Worm (Caenorhabditis elegans): ENCODE measurements around the gene cope-1.

Gene cope-1

DNA sequence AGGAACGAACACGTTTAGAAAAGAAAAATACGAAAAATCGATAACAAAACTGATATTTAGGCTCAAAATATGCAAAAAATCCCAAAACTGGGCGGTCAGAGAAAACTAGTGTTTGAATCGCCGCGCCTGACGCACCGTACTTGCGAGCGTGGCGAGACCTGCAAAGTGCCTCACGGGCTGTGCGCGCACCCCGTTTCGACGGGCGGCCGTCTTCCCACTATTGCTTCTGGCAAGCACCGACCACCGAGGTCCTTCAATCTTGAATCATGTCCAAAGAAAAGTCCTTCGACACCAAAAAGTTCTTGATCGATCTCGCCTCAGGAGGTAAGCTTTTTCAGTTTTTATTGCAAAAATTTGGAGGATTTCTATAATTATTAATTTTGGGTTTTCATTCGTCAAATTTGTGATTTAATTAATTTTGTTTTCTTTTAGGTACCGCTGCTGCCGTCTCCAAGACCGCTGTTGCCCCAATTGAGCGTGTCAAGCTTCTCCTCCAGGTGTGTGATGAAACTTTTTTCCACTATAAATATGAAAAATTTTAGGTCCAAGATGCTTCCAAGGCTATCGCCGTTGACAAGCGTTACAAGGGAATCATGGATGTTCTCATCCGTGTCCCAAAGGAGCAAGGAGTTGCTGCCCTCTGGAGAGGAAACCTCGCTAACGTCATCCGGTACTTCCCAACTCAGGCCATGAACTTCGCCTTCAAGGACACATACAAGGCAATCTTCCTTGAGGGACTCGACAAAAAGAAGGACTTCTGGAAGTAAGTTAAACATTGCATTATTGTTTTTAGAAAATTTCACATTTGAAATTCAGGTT is 37.1 kb downstream of the cope-1 start, which contains the start of gene ant-1.1:
Gene ant-1.1, plus strand, starts transcription at position 199 of the 819 bp plus-strand sequence.
- TF ChIP-seq pros-1 (tag; optimal IDR thresholded peaks at IDR 0.05) (peak; percentile 50), ceh-18 (tag; optimal IDR thresholded peaks at IDR 0.05) (peak; percentile 82), elt-2 (tag; optimal IDR thresholded peaks at IDR 0.05) (peak; percentile 53), dmd-4 (tag; optimal IDR thresholded peaks at IDR 0.05; ENCODE audit: borderline replicate concordance) (no peak), ceh-19 (GFP tag; optimal IDR thresholded peaks at IDR 0.05) (peak; percentile 42), ztf-16 (tag; optimal IDR thresholded peaks at IDR 0.05) (peak; percentile 31), ceh-34 (tag; optimal IDR thresholded peaks at IDR 0.05) (peak; percentile 87), ceh-30 (tag; optimal IDR thresholded peaks at IDR 0.05) (no peak), npax-4 (tag; optimal IDR thresholded peaks at IDR 0.05) (no peak), dve-1 (tag; optimal IDR thresholded peaks at IDR 0.05) (peak; percentile 45), sox-4 (tag; optimal IDR thresholded peaks at IDR 0.05) (no peak), pag-3 (tag; optimal IDR thresholded peaks at IDR 0.05; ENCODE audit: borderline replicate concordance) (no peak), lim-6 (tag; optimal IDR thresholded peaks at IDR 0.05) (no peak), pha-4 (tag; optimal IDR thresholded peaks at IDR 0.05) (no peak), syd-9 (tag; optimal IDR thresholded peaks at IDR 0.05) (no peak), fkh-6 (tag; optimal IDR thresholded peaks at IDR 0.05) (no peak), nhr-232 (tag; optimal IDR thresholded peaks at IDR 0.05) (no peak), rnt-1 (tag; optimal IDR thresholded peaks at IDR 0.05) (peak; percentile 59), pha-2 (tag; optimal IDR thresholded peaks at IDR 0.05) (peak; percentile 18), K09A11.1 (tag; optimal IDR thresholded peaks at IDR 0.05; ENCODE audit: insufficient read depth) (no peak), ceh-31 (tag; optimal IDR thresholded peaks at IDR 0.05) (peak; percentile 83), hlh-8 (tag; optimal IDR thresholded peaks at IDR 0.05) (no peak), ceh-48 (tag; optimal IDR thresholded peaks at IDR 0.05) (peak; percentile 29), ceh-14 (tag; optimal IDR thresholded peaks at IDR 0.05) (peak; percentile 56), unc-42 (tag; optimal IDR thresholded peaks at IDR 0.05) (peak; percentile 77), tbx-2 (tag; optimal IDR thresholded peaks at IDR 0.05) (peak; percentile 75), fax-1 (tag; optimal IDR thresholded peaks at IDR 0.05) (peak; percentile 12), unc-3 (GFP tag; conservative IDR thresholded peaks at IDR 0.05) (0 out of 2 replicates have a peak, but pooled peaks have one; percentile 29), unc-3 (tag; optimal IDR thresholded peaks at IDR 0.05) (no peak), Y22D7AL.16 (tag; optimal IDR thresholded peaks at IDR 0.05) (peak; percentile 40), K02D7.2 (tag; optimal IDR thresholded peaks at IDR 0.05) (peak; percentile 14), hlh-30 (tag; optimal IDR thresholded peaks at IDR 0.05; ENCODE audit: insufficient read depth) (peak; percentile 53), ref-2 (tag; optimal IDR thresholded peaks at IDR 0.05) (no peak), ceh-24 (tag; optimal IDR thresholded peaks at IDR 0.05) (peak; percentile 26), nhr-11 (tag; optimal IDR thresholded peaks at IDR 0.05) (no peak), odd-2 (tag; optimal IDR thresholded peaks at IDR 0.05) (no peak), C08G9.2 (tag; optimal IDR thresholded peaks at IDR 0.05) (no peak), ahr-1 (tag; optimal IDR thresholded peaks at IDR 0.05) (no peak), gmeb-2 (tag; optimal IDR thresholded peaks at IDR 0.05) (peak; percentile 49), elt-4 (tag; optimal IDR thresholded peaks at IDR 0.05) (no peak), ceh-22 (tag; optimal IDR thresholded peaks at IDR 0.05) (no peak), hlh-6 (tag; optimal IDR thresholded peaks at IDR 0.05) (no peak), sox-2 (GFP tag; IDR thresholded peaks at IDR 0.05) (no peak), tbx-7 (tag; optimal IDR thresholded peaks at IDR 0.05) (no peak), lin-11 (tag; optimal IDR thresholded peaks at IDR 0.05) (no peak), pqm-1 (tag; optimal IDR thresholded peaks at IDR 0.05) (no peak), madf-2 (tag; optimal IDR thresholded peaks at IDR 0.05) (no peak), ceh-2 (tag; optimal IDR thresholded peaks at IDR 0.05) (peak; percentile 38), fkh-10 (GFP tag; optimal IDR thresholded peaks at IDR 0.05) (no peak), ama-1 (optimal IDR thresholded peaks at IDR 0.05) (no peak), hlh-13 (GFP tag; optimal IDR thresholded peaks at IDR 0.05) (no peak), unc-86 (tag; optimal IDR thresholded peaks at IDR 0.05) (peak; percentile 55), F13H6.1 (tag; optimal IDR thresholded peaks at IDR 0.05) (no peak)

All from whole organism, late embryonic.